Worm (Caenorhabditis elegans) whole organism, early embryonic: Measurements from ENCODE around the gene srw-24.

Source experiments
- B0310.2 ChIP-seq: sonication (generic microtip); optimal IDR thresholded peaks from 2 replicates; lab custom pipeline; 2016; ENCODE audit warnings: mild to moderate bottlenecking, missing genetic modification characterization, missing compliant biosample characterization
- F13C5.2 ChIP-seq: sonication (generic microtip); optimal IDR thresholded peaks from 2 replicates; lab custom pipeline; 2017; ENCODE audit warnings: mild to moderate bottlenecking, missing genetic modification characterization, inconsistent platforms, missing compliant biosample characterization
- aly-1 ChIP-seq: sonication (generic microtip); optimal IDR thresholded peaks from 2 replicates; lab custom pipeline; 2016; ENCODE audit warnings: missing genetic modification characterization, missing compliant biosample characterization
- ama-1 ChIP-seq: fragments of 150-350 bp; optimal IDR thresholded peaks from 2 replicates; lab custom pipeline; 2014
- ceh-13 ChIP-seq: fragments of 200-800 bp; sonication (Bioruptor generic); optimal IDR thresholded peaks from 2 replicates; lab custom pipeline; 2018; ENCODE audit warnings: mild to moderate bottlenecking, missing genetic modification characterization, missing compliant biosample characterization
- ceh-36 ChIP-seq: sonication (generic microtip); optimal IDR thresholded peaks from 2 replicates; lab custom pipeline; 2016; ENCODE audit warnings: missing genetic modification characterization, inconsistent platforms, missing compliant biosample characterization
- ets-7 ChIP-seq: sonication (generic microtip); optimal IDR thresholded peaks from 2 replicates; lab custom pipeline; 2016; ENCODE audit warnings: missing genotype, missing genetic modification characterization, missing compliant biosample characterization
- flt-1 ChIP-seq: fragments of 200-800 bp; sonication (Bioruptor generic); IDR thresholded peaks from 2 replicates; pipeline ENCODE4 v1.3.6; 2022; ENCODE audit warnings: missing genetic modification characterization, missing compliant biosample characterization
- hmbx-1 ChIP-seq: sonication (generic microtip); optimal IDR thresholded peaks from 2 replicates; lab custom pipeline; 2016; ENCODE audit warnings: mild to moderate bottlenecking, missing genetic modification characterization, missing compliant biosample characterization
- hmg-4 ChIP-seq: fragments of 200-800 bp; sonication (Bioruptor generic); optimal IDR thresholded peaks from 2 replicates; lab custom pipeline; 2018; ENCODE audit warnings: mild to moderate bottlenecking, missing genetic modification characterization, missing compliant biosample characterization
- hnd-1 ChIP-seq: sonication (generic microtip); optimal IDR thresholded peaks from 2 replicates; lab custom pipeline; 2016; ENCODE audit warnings: missing genetic modification characterization, missing compliant biosample characterization
- pes-1 ChIP-seq: fragments of 200-800 bp; sonication (Bioruptor generic); IDR thresholded peaks from 2 replicates; pipeline ENCODE4 v1.3.6; 2022; ENCODE audit warnings: missing genetic modification reagents, missing genetic modification characterization, missing compliant biosample characterization
- scrt-1 ChIP-seq: fragments of 200-800 bp; sonication (Bioruptor generic); IDR thresholded peaks from 2 replicates; pipeline ENCODE4 v1.3.6; 2022; ENCODE audit warnings: missing genetic modification characterization, missing compliant biosample characterization
- sea-1 ChIP-seq: fragments of 200-800 bp; sonication (Bioruptor generic); conservative IDR thresholded peaks from 2 replicates; pipeline ENCODE4 v1.3.6; 2022; ENCODE audit warnings: missing genetic modification characterization, missing compliant biosample characterization
- tbx-11 ChIP-seq: fragments of 200-800 bp; sonication (Bioruptor generic); IDR thresholded peaks from 2 replicates; pipeline ENCODE4 v1.3.6; 2022; ENCODE audit warnings: missing genetic modification characterization, missing compliant biosample characterization
- tbx-37 ChIP-seq: fragments of 200-800 bp; sonication (Bioruptor generic); conservative IDR thresholded peaks from 2 replicates; pipeline ENCODE4 v1.3.6; 2022; ENCODE audit warnings: missing genetic modification reagents, missing genetic modification characterization, missing compliant biosample characterization
- tra-4 ChIP-seq: sonication (generic microtip); optimal IDR thresholded peaks from 2 replicates; lab custom pipeline; 2017; ENCODE audit warnings: missing genetic modification characterization, missing compliant biosample characterization

srw-24 gene

ce11 chrV:15187083-15188057 lies 36.4 kb upstream of the srw-24 start, which contains the start of the genes cyn-7 and bath-36:
cyn-7 (minus strand) TSS chrV:15187378.
bath-36 (plus strand) TSS chrV:15187888.
- TF ChIP-seq hmbx-1 (tag; lab: Kevin White, UChicago) (no peak), scrt-1 (GFP tag; lab: Robert Waterston, UW) (no peak), tra-4 (tag; lab: Kevin White, UChicago) (no peak), tbx-37 (no peak)

- TF ChIP-seq ceh-13 (GFP tag; lab: Kevin White, UChicago), result no peak
- no peak for TF ChIP-seq hnd-1 (tag; lab: Kevin White, UChicago)
- TF ChIP-seq hmg-4, result no peak
- TF ChIP-seq aly-1 (tag; lab: Kevin White, UChicago), result no peak
- TF ChIP-seq ama-1, result no peak
- TF ChIP-seq tra-4 (tag; lab: Kevin White, UChicago), result no peak
- no peak for TF ChIP-seq pes-1 (GFP tag; lab: Robert Waterston, UW)
- no peak for TF ChIP-seq F13C5.2 (tag; lab: Kevin White, UChicago)
- TF ChIP-seq sea-1 (GFP tag; lab: Robert Waterston, UW), result no peak
- no peak for TF ChIP-seq ceh-36
- no peak for TF ChIP-seq flt-1 (GFP tag; lab: Robert Waterston, UW)
- no peak for TF ChIP-seq tbx-37
- no peak for TF ChIP-seq ets-7 (tag; lab: Kevin White, UChicago)
- no peak for TF ChIP-seq scrt-1 (GFP tag; lab: Robert Waterston, UW)
- no peak for TF ChIP-seq hmbx-1 (tag; lab: Kevin White, UChicago)
- TF ChIP-seq tbx-11 (GFP tag; lab: Robert Waterston, UW), result no peak
Measured at ce11 chrV:15189567-15189966, 34.2 kb upstream of the srw-24 start, which contains the start of gene cyn-3. cyn-3 (plus strand) TSS chrV:15189927.

DNA sequence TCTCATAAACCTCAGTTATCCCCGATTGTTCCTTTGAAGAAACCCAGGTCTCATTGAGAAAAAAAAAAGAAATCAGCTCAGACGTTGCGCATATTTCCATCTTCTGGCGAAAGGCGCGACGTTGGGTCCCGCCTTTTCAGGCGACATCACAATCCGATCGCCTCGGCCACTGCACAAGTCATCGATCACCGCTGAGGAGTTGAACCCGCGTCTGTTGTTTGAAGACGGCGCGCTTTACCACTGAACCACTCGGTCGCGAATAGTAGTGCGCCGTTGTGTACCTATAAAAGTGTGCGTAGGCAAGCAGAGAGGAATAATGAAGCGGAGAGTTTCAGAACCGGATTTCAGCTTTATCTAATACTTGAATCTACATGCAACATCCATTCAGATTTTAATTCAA lies 32.9 kb upstream of the srw-24 start, which contains the start of gene Y75B12B.11:
Y75B12B.11 (plus strand) TSS at position 394 of the 400 bp plus-strand sequence.
- TF ChIP-seq F13C5.2 (tag; lab: Kevin White, UChicago) (peak; percentile 97), scrt-1 (GFP tag; lab: Robert Waterston, UW) (peak; percentile 93), ceh-13 (GFP tag; lab: Kevin White, UChicago) (peak; percentile 89), B0310.2 (tag; lab: Kevin White, UChicago) (peak; percentile 92), tra-4 (tag; lab: Kevin White, UChicago) (peak; percentile 87), aly-1 (tag; lab: Kevin White, UChicago) (peak; percentile 96), ets-7 (tag; lab: Kevin White, UChicago) (peak; percentile 88), ceh-36 (peak; percentile 85), pes-1 (GFP tag; lab: Robert Waterston, UW) (peak; percentile 94), tbx-11 (GFP tag; lab: Robert Waterston, UW) (peak; percentile 91), hmbx-1 (tag; lab: Kevin White, UChicago) (peak; percentile 67), hmg-4 (peak; percentile 97), flt-1 (GFP tag; lab: Robert Waterston, UW) (peak; percentile 91), hnd-1 (tag; lab: Kevin White, UChicago) (peak; percentile 76), sea-1 (GFP tag; lab: Robert Waterston, UW) (peak; percentile 94), ama-1 (peak; percentile 48), tbx-37 (peak; percentile 80)

- TF ChIP-seq aly-1 (tag; lab: Kevin White, UChicago) (no peak), scrt-1 (GFP tag; lab: Robert Waterston, UW) (no peak)
Measured at ce11 chrV:15191971-15192370, 31.8 kb upstream of the srw-24 start.

DNA sequence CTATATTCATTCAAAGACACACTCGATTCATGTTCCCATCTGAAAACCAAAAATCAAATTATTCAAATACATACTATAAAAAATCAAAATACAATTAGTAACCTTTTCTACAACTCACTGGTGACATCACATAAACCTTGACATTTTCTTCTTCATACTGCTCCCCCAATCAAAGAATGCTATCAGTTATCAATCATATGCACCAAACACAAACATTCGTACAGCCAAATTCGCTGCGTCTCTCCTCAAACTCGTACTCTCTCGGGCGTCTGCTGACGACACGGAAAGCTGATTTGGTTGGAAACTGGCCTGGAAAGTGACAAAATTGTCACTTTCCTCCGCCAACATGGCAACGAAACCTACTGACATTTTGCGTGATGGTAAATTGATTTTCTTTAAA lies 31.4 kb upstream of the srw-24 start, which contains the start of gene plc-2:
plc-2 (plus strand) TSS at position 196 of the 400 bp plus-strand sequence.
- TF ChIP-seq hnd-1 (tag; lab: Kevin White, UChicago), result no peak
- no peak for TF ChIP-seq tra-4 (tag; lab: Kevin White, UChicago)
- no peak for TF ChIP-seq flt-1 (GFP tag; lab: Robert Waterston, UW)
- no peak for TF ChIP-seq pes-1 (GFP tag; lab: Robert Waterston, UW)
- no peak for TF ChIP-seq sea-1 (GFP tag; lab: Robert Waterston, UW)
- no peak for TF ChIP-seq aly-1 (tag; lab: Kevin White, UChicago)
- TF ChIP-seq ceh-36, result no peak
- TF ChIP-seq scrt-1 (GFP tag; lab: Robert Waterston, UW), result no peak

ce11 chrV:15193909-15194308 lies 29.9 kb upstream of the srw-24 start, which contains the start of gene Y75B12B.13:
Y75B12B.13 (minus strand) TSS chrV:15194009.
- no peak for TF ChIP-seq B0310.2 (tag; lab: Kevin White, UChicago)
- no peak for TF ChIP-seq tra-4 (tag; lab: Kevin White, UChicago)
- no peak for TF ChIP-seq ceh-13 (GFP tag; lab: Kevin White, UChicago)
- no peak for TF ChIP-seq ets-7 (tag; lab: Kevin White, UChicago)
- no peak for TF ChIP-seq tbx-11 (GFP tag; lab: Robert Waterston, UW)
- no peak for TF ChIP-seq pes-1 (GFP tag; lab: Robert Waterston, UW)
- no peak for TF ChIP-seq flt-1 (GFP tag; lab: Robert Waterston, UW)
- TF ChIP-seq ama-1, result no peak
- no peak for TF ChIP-seq hmg-4
- no peak for TF ChIP-seq hnd-1 (tag; lab: Kevin White, UChicago)
- no peak for TF ChIP-seq tbx-37
- no peak for TF ChIP-seq aly-1 (tag; lab: Kevin White, UChicago)
- no peak for TF ChIP-seq F13C5.2 (tag; lab: Kevin White, UChicago)
- no peak for TF ChIP-seq scrt-1 (GFP tag; lab: Robert Waterston, UW)
- no peak for TF ChIP-seq sea-1 (GFP tag; lab: Robert Waterston, UW)
- no peak for TF ChIP-seq ceh-36
- no peak for TF ChIP-seq hmbx-1 (tag; lab: Kevin White, UChicago)
